Fruit fly (Drosophila melanogaster): Measurements from ENCODE around the gene ort.

dm6 chr3R:19642893-19643270 is 16.7 kb upstream of the ort start:
- no peak for TF ChIP-seq CG8478 (optimal IDR thresholded peaks at IDR 0.05)
- TF ChIP-seq usp (GFP tag; optimal IDR thresholded peaks at IDR 0.05) = no peak
- TF ChIP-seq psq (optimal IDR thresholded peaks at IDR 0.05) = no peak
- no peak for TF ChIP-seq EcR (GFP tag; optimal IDR thresholded peaks at IDR 0.05)
- no peak for TF ChIP-seq pan (optimal IDR thresholded peaks at IDR 0.05)
- TF ChIP-seq Dll (optimal IDR thresholded peaks at IDR 0.05) = no peak
